Worm (Caenorhabditis elegans) whole organism, early embryonic: ENCODE results near the gene sto-3.

Source experiments
- B0310.2 ChIP-seq: sonication (generic microtip); optimal IDR thresholded peaks from 2 replicates; lab custom pipeline; 2016; ENCODE audit warnings: mild to moderate bottlenecking, missing genetic modification characterization, missing compliant biosample characterization
- F13C5.2 ChIP-seq: sonication (generic microtip); optimal IDR thresholded peaks from 2 replicates; lab custom pipeline; 2017; ENCODE audit warnings: mild to moderate bottlenecking, missing genetic modification characterization, inconsistent platforms, missing compliant biosample characterization
- aly-1 ChIP-seq: sonication (generic microtip); optimal IDR thresholded peaks from 2 replicates; lab custom pipeline; 2016; ENCODE audit warnings: missing genetic modification characterization, missing compliant biosample characterization
- ama-1 ChIP-seq: fragments of 150-350 bp; optimal IDR thresholded peaks from 2 replicates; lab custom pipeline; 2014
- ceh-13 ChIP-seq: fragments of 200-800 bp; sonication (Bioruptor generic); optimal IDR thresholded peaks from 2 replicates; lab custom pipeline; 2018; ENCODE audit warnings: mild to moderate bottlenecking, missing genetic modification characterization, missing compliant biosample characterization
- ceh-36 ChIP-seq: sonication (generic microtip); optimal IDR thresholded peaks from 2 replicates; lab custom pipeline; 2016; ENCODE audit warnings: missing genetic modification characterization, inconsistent platforms, missing compliant biosample characterization
- ets-7 ChIP-seq: sonication (generic microtip); optimal IDR thresholded peaks from 2 replicates; lab custom pipeline; 2016; ENCODE audit warnings: missing genotype, missing genetic modification characterization, missing compliant biosample characterization
- flt-1 ChIP-seq: fragments of 200-800 bp; sonication (Bioruptor generic); IDR thresholded peaks from 2 replicates; pipeline ENCODE4 v1.3.6; 2022; ENCODE audit warnings: missing genetic modification characterization, missing compliant biosample characterization
- hmbx-1 ChIP-seq: sonication (generic microtip); optimal IDR thresholded peaks from 2 replicates; lab custom pipeline; 2016; ENCODE audit warnings: mild to moderate bottlenecking, missing genetic modification characterization, missing compliant biosample characterization
- hmg-4 ChIP-seq: fragments of 200-800 bp; sonication (Bioruptor generic); optimal IDR thresholded peaks from 2 replicates; lab custom pipeline; 2018; ENCODE audit warnings: mild to moderate bottlenecking, missing genetic modification characterization, missing compliant biosample characterization
- hnd-1 ChIP-seq: sonication (generic microtip); optimal IDR thresholded peaks from 2 replicates; lab custom pipeline; 2016; ENCODE audit warnings: missing genetic modification characterization, missing compliant biosample characterization
- pes-1 ChIP-seq: fragments of 200-800 bp; sonication (Bioruptor generic); IDR thresholded peaks from 2 replicates; pipeline ENCODE4 v1.3.6; 2022; ENCODE audit warnings: missing genetic modification reagents, missing genetic modification characterization, missing compliant biosample characterization
- scrt-1 ChIP-seq: fragments of 200-800 bp; sonication (Bioruptor generic); IDR thresholded peaks from 2 replicates; pipeline ENCODE4 v1.3.6; 2022; ENCODE audit warnings: missing genetic modification characterization, missing compliant biosample characterization
- sea-1 ChIP-seq: fragments of 200-800 bp; sonication (Bioruptor generic); conservative IDR thresholded peaks from 2 replicates; pipeline ENCODE4 v1.3.6; 2022; ENCODE audit warnings: missing genetic modification characterization, missing compliant biosample characterization
- tbx-11 ChIP-seq: fragments of 200-800 bp; sonication (Bioruptor generic); IDR thresholded peaks from 2 replicates; pipeline ENCODE4 v1.3.6; 2022; ENCODE audit warnings: missing genetic modification characterization, missing compliant biosample characterization
- tbx-37 ChIP-seq: fragments of 200-800 bp; sonication (Bioruptor generic); conservative IDR thresholded peaks from 2 replicates; pipeline ENCODE4 v1.3.6; 2022; ENCODE audit warnings: missing genetic modification reagents, missing genetic modification characterization, missing compliant biosample characterization
- tra-4 ChIP-seq: sonication (generic microtip); optimal IDR thresholded peaks from 2 replicates; lab custom pipeline; 2017; ENCODE audit warnings: missing genetic modification characterization, missing compliant biosample characterization

Gene sto-3

ce11 chrX:11621997-11622396 lies at the start of gene sto-3:
Gene sto-3 (minus strand): TSS chrX:11622097.
- TF ChIP-seq F13C5.2 (tag; lab: Kevin White, UChicago) (no peak), pes-1 (GFP tag; lab: Robert Waterston, UW) (no peak), ets-7 (tag; lab: Kevin White, UChicago) (no peak), ama-1 (lab: Kevin White, UChicago) (no peak), hnd-1 (tag; lab: Kevin White, UChicago) (no peak), hmbx-1 (tag; lab: Kevin White, UChicago) (no peak), aly-1 (tag; lab: Kevin White, UChicago) (no peak), ceh-13 (GFP tag; lab: Kevin White, UChicago) (no peak), tbx-37 (no peak)

ce11 chrX:11666545-11667177 lies 44.8 kb upstream of the sto-3 start, which contains the start of gene noca-2:
Gene noca-2 (plus strand): TSS chrX:11667127.
- no peak for TF ChIP-seq ama-1 (lab: Kevin White, UChicago)
- TF ChIP-seq F13C5.2 (tag; lab: Kevin White, UChicago), result no peak
- no peak for TF ChIP-seq pes-1 (GFP tag; lab: Robert Waterston, UW)
- TF ChIP-seq ceh-13 (GFP tag; lab: Kevin White, UChicago), result no peak
- no peak for TF ChIP-seq tbx-11 (GFP tag; lab: Robert Waterston, UW)
- TF ChIP-seq hnd-1 (tag; lab: Kevin White, UChicago), result peak; percentile 12
- no peak for TF ChIP-seq ets-7 (tag; lab: Kevin White, UChicago)
- no peak for TF ChIP-seq aly-1 (tag; lab: Kevin White, UChicago)
- TF ChIP-seq hmg-4, result peak; percentile 64
- TF ChIP-seq sea-1 (GFP tag; lab: Robert Waterston, UW), result no peak
- no peak for TF ChIP-seq hmbx-1 (tag; lab: Kevin White, UChicago)
- no peak for TF ChIP-seq tra-4
- TF ChIP-seq ceh-36 (tag; lab: Kevin White, UChicago), result no peak
- no peak for TF ChIP-seq scrt-1 (GFP tag; lab: Robert Waterston, UW)

- TF ChIP-seq ceh-36 (tag; lab: Kevin White, UChicago) (no peak), aly-1 (tag; lab: Kevin White, UChicago) (no peak), sea-1 (GFP tag; lab: Robert Waterston, UW) (no peak), tbx-37 (no peak), tbx-11 (GFP tag; lab: Robert Waterston, UW) (no peak), flt-1 (no peak), pes-1 (GFP tag; lab: Robert Waterston, UW) (no peak), ets-7 (tag; lab: Kevin White, UChicago) (no peak), ama-1 (lab: Kevin White, UChicago) (no peak), hmg-4 (no peak), B0310.2 (no peak)
These were observed 43.7 kb upstream of the sto-3 start for ce11 chrX:11665522-11666017.

- no peak for TF ChIP-seq ets-7 (tag; lab: Kevin White, UChicago)
- no peak for TF ChIP-seq ama-1 (lab: Kevin White, UChicago)
- no peak for TF ChIP-seq tbx-37
- no peak for TF ChIP-seq B0310.2
- no peak for TF ChIP-seq tra-4
- TF ChIP-seq sea-1 (GFP tag; lab: Robert Waterston, UW), result no peak
- TF ChIP-seq hmg-4, result no peak
- TF ChIP-seq F13C5.2 (tag; lab: Kevin White, UChicago), result no peak
- no peak for TF ChIP-seq scrt-1 (GFP tag; lab: Robert Waterston, UW)
- TF ChIP-seq flt-1, result no peak
These were observed 42.3 kb upstream of the sto-3 start for ce11 chrX:11664184-11664583.

- no peak for TF ChIP-seq B0310.2
- no peak for TF ChIP-seq tra-4
- TF ChIP-seq scrt-1 (GFP tag; lab: Robert Waterston, UW), result no peak
- no peak for TF ChIP-seq ets-7 (tag; lab: Kevin White, UChicago)
- TF ChIP-seq tbx-37, result no peak
- TF ChIP-seq flt-1, result 0 out of 2 replicates have a peak, but pooled peaks have one; percentile 16
- no peak for TF ChIP-seq hmbx-1 (tag; lab: Kevin White, UChicago)
- no peak for TF ChIP-seq sea-1 (GFP tag; lab: Robert Waterston, UW)
- TF ChIP-seq hmg-4, result peak; percentile 43
- TF ChIP-seq F13C5.2 (tag; lab: Kevin White, UChicago), result no peak
- TF ChIP-seq tbx-11 (GFP tag; lab: Robert Waterston, UW), result no peak
- no peak for TF ChIP-seq aly-1 (tag; lab: Kevin White, UChicago)
- no peak for TF ChIP-seq ceh-13 (GFP tag; lab: Kevin White, UChicago)
- TF ChIP-seq pes-1 (GFP tag; lab: Robert Waterston, UW), result no peak
- TF ChIP-seq hnd-1 (tag; lab: Kevin White, UChicago), result no peak
- TF ChIP-seq ama-1 (lab: Kevin White, UChicago), result no peak
- TF ChIP-seq ceh-36 (tag; lab: Kevin White, UChicago), result peak; percentile 8
These were observed 40.7 kb upstream of the sto-3 start for ce11 chrX:11662557-11662956.

ce11 chrX:11662069-11662468 lies 40.2 kb upstream of the sto-3 start:
- TF ChIP-seq tra-4 (no peak), F13C5.2 (tag; lab: Kevin White, UChicago) (no peak), tbx-11 (GFP tag; lab: Robert Waterston, UW) (no peak), hmg-4 (no peak), ets-7 (tag; lab: Kevin White, UChicago) (no peak), sea-1 (GFP tag; lab: Robert Waterston, UW) (no peak), ceh-13 (GFP tag; lab: Kevin White, UChicago) (no peak), ama-1 (lab: Kevin White, UChicago) (no peak), flt-1 (no peak), scrt-1 (GFP tag; lab: Robert Waterston, UW) (no peak), tbx-37 (no peak), pes-1 (GFP tag; lab: Robert Waterston, UW) (no peak), ceh-36 (tag; lab: Kevin White, UChicago) (no peak)

ce11 chrX:11661625-11662024 lies 39.7 kb upstream of the sto-3 start, which contains the start of gene sfxn-1.5:
Gene sfxn-1.5 (minus strand): TSS chrX:11661660.
- TF ChIP-seq hmbx-1 (tag; lab: Kevin White, UChicago) (no peak), ets-7 (tag; lab: Kevin White, UChicago) (no peak), ama-1 (lab: Kevin White, UChicago) (no peak), tbx-11 (GFP tag; lab: Robert Waterston, UW) (no peak), B0310.2 (no peak), tra-4 (no peak), hmg-4 (no peak), F13C5.2 (tag; lab: Kevin White, UChicago) (no peak), hnd-1 (tag; lab: Kevin White, UChicago) (no peak), aly-1 (tag; lab: Kevin White, UChicago) (no peak), ceh-13 (GFP tag; lab: Kevin White, UChicago) (no peak), flt-1 (no peak), tbx-37 (no peak), scrt-1 (GFP tag; lab: Robert Waterston, UW) (no peak), ceh-36 (tag; lab: Kevin White, UChicago) (no peak), pes-1 (GFP tag; lab: Robert Waterston, UW) (no peak), sea-1 (GFP tag; lab: Robert Waterston, UW) (no peak)
